Worm (Caenorhabditis elegans) whole organism, late embryonic: ENCODE results near the gene F58F9.3.
A peak's percentile ranks its signal among the peaks of the same experiment; 100 is the strongest.

Experiments used
- C08G9.2 ChIP-seq: sonication (generic microtip); optimal IDR thresholded peaks from 2 replicates; lab custom pipeline; 2016; ENCODE audit warnings: mild to moderate bottlenecking, missing genetic modification characterization, moderate library complexity, missing compliant biosample characterization
- F13H6.1 ChIP-seq: sonication (generic microtip); optimal IDR thresholded peaks from 2 replicates; lab custom pipeline; 2016; ENCODE audit warnings: missing genetic modification characterization, missing compliant biosample characterization
- T23F11.4 ChIP-seq: fragments of 200-800 bp; sonication (Bioruptor generic); optimal IDR thresholded peaks from 2 replicates; lab custom pipeline; 2018; ENCODE audit warnings: mild to moderate bottlenecking, missing genetic modification characterization, missing compliant biosample characterization
- Y22D7AL.16 ChIP-seq: sonication (generic microtip); optimal IDR thresholded peaks from 2 replicates; lab custom pipeline; 2016; ENCODE audit warnings: missing genetic modification characterization, missing compliant biosample characterization
- ama-1 ChIP-seq: fragments of 150-350 bp; optimal IDR thresholded peaks from 2 replicates; lab custom pipeline; 2014
- ceh-14 ChIP-seq: sonication (generic microtip); optimal IDR thresholded peaks from 2 replicates; lab custom pipeline; 2016; ENCODE audit warnings: missing genotype, missing genetic modification characterization, missing compliant biosample characterization
- ceh-18 ChIP-seq: sonication (generic microtip); optimal IDR thresholded peaks from 2 replicates; lab custom pipeline; 2016; ENCODE audit warnings: missing genetic modification characterization, missing compliant biosample characterization
- ceh-2 ChIP-seq: sonication (generic microtip); optimal IDR thresholded peaks from 2 replicates; lab custom pipeline; 2016; ENCODE audit warnings: missing genotype, missing genetic modification characterization, missing compliant biosample characterization
- ceh-24 ChIP-seq: sonication (generic microtip); optimal IDR thresholded peaks from 2 replicates; lab custom pipeline; 2016; ENCODE audit warnings: mild to moderate bottlenecking, missing genetic modification characterization, missing compliant biosample characterization
- ceh-30 ChIP-seq: fragments of 150-350 bp; optimal IDR thresholded peaks from 2 replicates; lab custom pipeline; 2014; ENCODE audit warnings: missing biosample characterization, missing genetic modification characterization
- ceh-45 ChIP-seq: fragments of 200-800 bp; sonication (Bioruptor generic); IDR thresholded peaks from 2 replicates; pipeline ENCODE4 v1.3.6; 2022; ENCODE audit warnings: missing genetic modification reagents, missing genetic modification characterization, missing compliant biosample characterization
- dmd-4 ChIP-seq: sonication (generic microtip); optimal IDR thresholded peaks from 2 replicates; lab custom pipeline; 2016; ENCODE audit warnings: borderline replicate concordance, missing genetic modification characterization, missing compliant biosample characterization
- dve-1 ChIP-seq: sonication (generic microtip); optimal IDR thresholded peaks from 2 replicates; lab custom pipeline; 2017; ENCODE audit warnings: antibody characterized with exemption, mild to moderate bottlenecking, missing genetic modification characterization, missing compliant biosample characterization
- elt-2 ChIP-seq: sonication (generic microtip); optimal IDR thresholded peaks from 2 replicates; lab custom pipeline; 2016; ENCODE audit warnings: missing genetic modification reagents, missing genetic modification characterization, missing compliant biosample characterization
- eyg-1 ChIP-seq: sonication (generic microtip); optimal IDR thresholded peaks from 2 replicates; lab custom pipeline; 2016; ENCODE audit warnings: missing genotype, missing genetic modification characterization, missing compliant biosample characterization
- fax-1 ChIP-seq: sonication (generic microtip); optimal IDR thresholded peaks from 2 replicates; lab custom pipeline; 2016; ENCODE audit warnings: missing genotype, missing genetic modification characterization, missing compliant biosample characterization
- gmeb-2 ChIP-seq: sonication (generic microtip); optimal IDR thresholded peaks from 2 replicates; lab custom pipeline; 2016; ENCODE audit warnings: missing genetic modification characterization, inconsistent platforms, missing compliant biosample characterization
- hlh-13 ChIP-seq: fragments of 200-800 bp; sonication (Bioruptor generic); optimal IDR thresholded peaks from 2 replicates; lab custom pipeline; 2018; ENCODE audit warnings: mild to moderate bottlenecking, missing genetic modification characterization, missing compliant biosample characterization
- hlh-8 ChIP-seq: sonication (generic microtip); optimal IDR thresholded peaks from 2 replicates; lab custom pipeline; 2016; ENCODE audit warnings: missing genotype, missing genetic modification characterization, missing compliant biosample characterization
- lim-6 ChIP-seq: sonication (generic microtip); optimal IDR thresholded peaks from 2 replicates; lab custom pipeline; 2016; ENCODE audit warnings: missing genetic modification characterization, missing compliant biosample characterization
- madf-2 ChIP-seq: sonication (generic microtip); optimal IDR thresholded peaks from 2 replicates; lab custom pipeline; 2017; ENCODE audit warnings: missing genetic modification characterization, missing compliant biosample characterization
- nfya-1 ChIP-seq: sonication (generic microtip); optimal IDR thresholded peaks from 2 replicates; lab custom pipeline; 2017; ENCODE audit warnings: missing genetic modification characterization, mild to moderate bottlenecking, missing compliant biosample characterization, antibody characterized with exemption, moderate library complexity
- nhr-11 ChIP-seq: fragments of 150-350 bp; optimal IDR thresholded peaks from 2 replicates; lab custom pipeline; 2014; ENCODE audit warnings: missing biosample characterization, missing genetic modification characterization
- nhr-232 ChIP-seq: sonication (generic microtip); optimal IDR thresholded peaks from 2 replicates; lab custom pipeline; 2016; ENCODE audit warnings: missing genetic modification characterization, missing compliant biosample characterization
- npax-4 ChIP-seq: sonication (generic microtip); optimal IDR thresholded peaks from 2 replicates; lab custom pipeline; 2016; ENCODE audit warnings: missing genetic modification characterization, missing compliant biosample characterization
- pat-9 ChIP-seq: fragments of 200-800 bp; sonication (Bioruptor generic); optimal IDR thresholded peaks from 2 replicates; lab custom pipeline; 2018; ENCODE audit warnings: mild to moderate bottlenecking, missing genetic modification characterization, moderate library complexity, missing compliant biosample characterization
- pha-4 ChIP-seq: fragments of 150-350 bp; optimal IDR thresholded peaks from 2 replicates; lab custom pipeline; 2018; ENCODE audit warnings: missing biosample characterization, missing genetic modification reagents, missing genetic modification characterization
- pros-1 ChIP-seq: fragments of 150-350 bp; optimal IDR thresholded peaks from 2 replicates; lab custom pipeline; 2014; ENCODE audit warnings: missing biosample characterization, missing genetic modification reagents, missing genetic modification characterization
- sox-2 ChIP-seq: fragments of 200-800 bp; sonication (Bioruptor generic); IDR thresholded peaks from 2 replicates; pipeline ENCODE4 v1.3.6; 2022; ENCODE audit warnings: missing genetic modification reagents, missing genetic modification characterization, missing compliant biosample characterization
- ttx-3 ChIP-seq: sonication (generic microtip); optimal IDR thresholded peaks from 2 replicates; lab custom pipeline; 2016; ENCODE audit warnings: missing genetic modification reagents, missing genetic modification characterization, missing compliant biosample characterization
- unc-3 ChIP-seq, 2 experiments: fragments of 200-800 bp in 1 of 2; sonication (Bioruptor generic) in 1 of 2; sonication (generic microtip) in 1 of 2; conservative IDR thresholded peaks in 1 of 2; optimal IDR thresholded peaks in 1 of 2; 2 replicates each; pipeline versions ENCODE4 v1.3.6 to Lab custom; 2016 to 2022; ENCODE audit warnings: missing compliant biosample characterization in 2 of 2, missing genetic modification characterization in 2 of 2, missing genetic modification reagents in 1 of 2
- unc-42 ChIP-seq: sonication (generic microtip); optimal IDR thresholded peaks from 2 replicates; lab custom pipeline; 2016; ENCODE audit warnings: missing genotype, missing genetic modification characterization, missing compliant biosample characterization
- ztf-16 ChIP-seq: sonication (generic microtip); optimal IDR thresholded peaks from 2 replicates; lab custom pipeline; 2017; ENCODE audit warnings: missing genetic modification characterization, missing compliant biosample characterization

Gene F58F9.3

DNA sequence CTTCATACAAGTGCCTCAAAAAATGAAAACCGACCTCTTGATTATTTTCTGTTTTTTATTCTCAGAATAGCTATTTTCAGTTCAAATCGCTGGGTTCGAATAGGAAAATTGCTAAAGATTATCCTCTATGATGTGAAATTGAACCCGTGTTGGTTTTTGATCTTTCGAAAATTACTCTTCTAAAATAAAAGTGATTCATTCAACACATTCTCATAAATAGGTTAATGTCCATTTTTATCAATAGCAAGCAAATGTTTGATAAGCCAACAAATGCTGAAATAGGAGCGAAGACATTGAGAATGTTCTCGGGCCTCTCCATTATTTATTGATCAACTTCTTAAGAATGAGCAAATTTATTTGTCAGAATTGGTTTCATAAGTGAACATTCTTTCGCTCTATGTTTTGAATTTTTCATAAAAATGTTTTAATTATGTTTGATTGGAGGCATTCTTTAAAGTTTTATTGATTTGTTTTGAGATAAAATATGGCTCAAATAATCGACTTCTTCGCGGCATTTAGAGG is at the start of gene F58F9.3:
F58F9.3 (plus strand) TSS at position 472 of the 522 bp plus-strand sequence.
- TF ChIP-seq ceh-2 (tag; lab: Kevin White, UChicago) (no peak), ztf-16 (tag; lab: Kevin White, UChicago) (no peak), npax-4 (no peak), hlh-8 (no peak), ceh-30 (tag; lab: Kevin White, UChicago) (no peak), ttx-3 (tag; lab: Kevin White, UChicago) (no peak), pros-1 (tag; lab: Kevin White, UChicago) (no peak), eyg-1 (tag; lab: Kevin White, UChicago) (no peak), nhr-232 (tag; lab: Kevin White, UChicago) (no peak), pat-9 (tag; lab: Kevin White, UChicago) (no peak), ama-1 (no peak)

ce11 chrIV:6183757-6184156 is 49.3 kb upstream of the F58F9.3 start, which contains the start of gene unc-77:
unc-77 (minus strand) TSS chrIV:6183857.
- TF ChIP-seq unc-42 (no peak), ceh-24 (tag; lab: Kevin White, UChicago) (no peak), ztf-16 (tag; lab: Kevin White, UChicago) (no peak), ceh-45 (GFP tag; lab: Robert Waterston, UW) (no peak), ttx-3 (tag; lab: Kevin White, UChicago) (no peak), ceh-2 (tag; lab: Kevin White, UChicago) (no peak), nfya-1 (tag; lab: Kevin White, UChicago) (no peak), fax-1 (tag; lab: Kevin White, UChicago) (no peak), ceh-14 (tag; lab: Kevin White, UChicago) (no peak), nhr-11 (no peak), sox-2 (GFP tag; lab: Robert Waterston, UW) (no peak), gmeb-2 (no peak), ceh-30 (tag; lab: Kevin White, UChicago) (no peak), unc-3 (GFP tag; conservative IDR thresholded peaks at IDR 0.05; lab: Robert Waterston, UW) (no peak), unc-3 (tag; optimal IDR thresholded peaks at IDR 0.05; lab: Kevin White, UChicago) (no peak), madf-2 (tag; lab: Kevin White, UChicago) (no peak), F13H6.1 (tag; lab: Kevin White, UChicago) (no peak), ama-1 (no peak), pha-4 (no peak), hlh-13 (GFP tag; lab: Kevin White, UChicago) (no peak), ceh-18 (tag; lab: Kevin White, UChicago) (no peak)

ce11 chrIV:6185578-6185977 is 47.5 kb upstream of the F58F9.3 start, which contains the start of gene asp-9:
asp-9 (plus strand) TSS chrIV:6185889.
- TF ChIP-seq elt-2 (tag; lab: Kevin White, UChicago) (peak; percentile 91), ceh-2 (tag; lab: Kevin White, UChicago) (no peak), sox-2 (GFP tag; lab: Robert Waterston, UW) (no peak)

ce11 chrIV:6187160-6187559 is 45.9 kb upstream of the F58F9.3 start:
- TF ChIP-seq nfya-1 (tag; lab: Kevin White, UChicago) = no peak
- TF ChIP-seq dmd-4 (tag; lab: Kevin White, UChicago) = no peak
- TF ChIP-seq C08G9.2 = no peak
- no peak for TF ChIP-seq dve-1 (tag; lab: Kevin White, UChicago)
- no peak for TF ChIP-seq fax-1 (tag; lab: Kevin White, UChicago)
- TF ChIP-seq lim-6 (tag; lab: Kevin White, UChicago) = no peak
- TF ChIP-seq Y22D7AL.16 (tag; lab: Kevin White, UChicago) = no peak
- no peak for TF ChIP-seq pat-9 (tag; lab: Kevin White, UChicago)

ce11 chrIV:6200249-6200648 is 32.8 kb upstream of the F58F9.3 start:
- TF ChIP-seq T23F11.4 (GFP tag; lab: Kevin White, UChicago) = no peak
